Worm (Caenorhabditis elegans) whole organism, mixed stage, embryonic: ENCODE data around the gene Y52E8A.6.

ENCODE experiments used
- M03D4.4 ChIP-seq: sonication (generic microtip); optimal IDR thresholded peaks from 2 replicates; lab custom pipeline; 2017; ENCODE audit warnings: mild to moderate bottlenecking, missing genetic modification characterization, missing compliant biosample characterization
- bed-3 ChIP-seq: fragments of 200-800 bp; sonication (Bioruptor generic); optimal IDR thresholded peaks from 3 replicates; lab custom pipeline; 2018; ENCODE audit warnings: mild to moderate bottlenecking, missing genetic modification characterization, moderate library complexity, missing compliant biosample characterization
- blmp-1 ChIP-seq: fragments of 150-350 bp; optimal IDR thresholded peaks from 2 replicates; lab custom pipeline; 2014; ENCODE audit warnings: missing biosample characterization, missing genetic modification characterization
- ceh-39 ChIP-seq: fragments of 150-350 bp; optimal IDR thresholded peaks from 2 replicates; lab custom pipeline; 2014; ENCODE audit warnings: missing biosample characterization, missing genetic modification characterization
- ceh-43 ChIP-seq: fragments of 200-800 bp; sonication (Bioruptor generic); optimal IDR thresholded peaks from 2 replicates; lab custom pipeline; 2018; ENCODE audit warnings: mild to moderate bottlenecking, missing genetic modification characterization, moderate library complexity, missing compliant biosample characterization
- ceh-83 ChIP-seq: fragments of 200-800 bp; sonication (Bioruptor generic); optimal IDR thresholded peaks from 2 replicates; lab custom pipeline; 2018; ENCODE audit warnings: mild to moderate bottlenecking, missing genetic modification characterization, missing compliant biosample characterization
- ces-1 ChIP-seq: fragments of 150-350 bp; optimal IDR thresholded peaks from 2 replicates; lab custom pipeline; 2014; ENCODE audit warnings: missing biosample characterization, missing genetic modification reagents, missing genetic modification characterization
- cnd-1 ChIP-seq: fragments of 200-800 bp; sonication (Bioruptor generic); optimal IDR thresholded peaks from 2 replicates; lab custom pipeline; 2018; ENCODE audit warnings: mild to moderate bottlenecking, missing genetic modification characterization, missing compliant biosample characterization
- drap-1 ChIP-seq: fragments of 200-800 bp; sonication (Bioruptor generic); optimal IDR thresholded peaks from 3 replicates; lab custom pipeline; 2018; ENCODE audit warnings: mild to moderate bottlenecking, missing genetic modification characterization, missing compliant biosample characterization
- elt-1 ChIP-seq: sonication (generic microtip); optimal IDR thresholded peaks from 2 replicates; lab custom pipeline; 2017; ENCODE audit warnings: missing genetic modification characterization, mild to moderate bottlenecking, missing compliant biosample characterization, antibody characterized with exemption, moderate library complexity, borderline replicate concordance; ENCODE audit not compliant: insufficient read depth
- elt-3 ChIP-seq: fragments of 150-350 bp; optimal IDR thresholded peaks from 2 replicates; lab custom pipeline; 2014; ENCODE audit warnings: missing biosample characterization, missing genetic modification characterization
- flh-1 ChIP-seq: fragments of 200-800 bp; sonication (Bioruptor generic); optimal IDR thresholded peaks from 2 replicates; lab custom pipeline; 2018; ENCODE audit warnings: mild to moderate bottlenecking, missing genetic modification characterization, moderate library complexity, missing compliant biosample characterization
- ham-2 ChIP-seq: fragments of 200-800 bp; sonication (Bioruptor generic); optimal IDR thresholded peaks from 2 replicates; lab custom pipeline; 2018; ENCODE audit warnings: mild to moderate bottlenecking, missing genetic modification characterization, missing compliant biosample characterization
- hlh-1 ChIP-seq: fragments of 150-350 bp; optimal IDR thresholded peaks from 2 replicates; lab custom pipeline; 2014; ENCODE audit warnings: missing biosample characterization, missing genetic modification reagents, missing genetic modification characterization
- lin-13 ChIP-seq: fragments of 150-350 bp; optimal IDR thresholded peaks from 2 replicates; lab custom pipeline; 2014; ENCODE audit warnings: missing biosample characterization, missing genetic modification characterization
- lin-32 ChIP-seq: fragments of 200-800 bp; sonication (Bioruptor generic); optimal IDR thresholded peaks from 2 replicates; lab custom pipeline; 2018; ENCODE audit warnings: mild to moderate bottlenecking, missing genetic modification characterization, missing compliant biosample characterization
- lsy-2 ChIP-seq: fragments of 150-350 bp; optimal IDR thresholded peaks from 2 replicates; lab custom pipeline; 2014; ENCODE audit warnings: missing biosample characterization, missing genetic modification characterization
- mab-5 ChIP-seq: fragments of 150-350 bp; optimal IDR thresholded peaks from 2 replicates; lab custom pipeline; 2014; ENCODE audit warnings: missing biosample characterization, missing genetic modification characterization
- mep-1 ChIP-seq: fragments of 150-350 bp; optimal IDR thresholded peaks from 2 replicates; lab custom pipeline; 2017; ENCODE audit warnings: missing biosample characterization, missing genetic modification reagents, missing genetic modification characterization, inconsistent platforms
- mls-2 ChIP-seq: sonication (generic microtip); optimal IDR thresholded peaks from 2 replicates; lab custom pipeline; 2016; ENCODE audit warnings: mild to moderate bottlenecking, missing genetic modification characterization, moderate library complexity, missing compliant biosample characterization
- nhr-12 ChIP-seq: fragments of 150-350 bp; optimal IDR thresholded peaks from 2 replicates; lab custom pipeline; 2014; ENCODE audit warnings: missing biosample characterization, missing genetic modification characterization
- nhr-2 ChIP-seq: fragments of 150-350 bp; optimal IDR thresholded peaks from 2 replicates; lab custom pipeline; 2014; ENCODE audit warnings: missing biosample characterization, missing genetic modification characterization
- nhr-237 ChIP-seq: fragments of 150-350 bp; optimal IDR thresholded peaks from 2 replicates; lab custom pipeline; 2014; ENCODE audit warnings: missing biosample characterization, missing genetic modification characterization
- nhr-28 ChIP-seq: fragments of 150-350 bp; optimal IDR thresholded peaks from 2 replicates; lab custom pipeline; 2014; ENCODE audit warnings: missing biosample characterization, missing genetic modification characterization
- nhr-76 ChIP-seq: sonication (generic microtip); optimal IDR thresholded peaks from 2 replicates; lab custom pipeline; 2017; ENCODE audit warnings: missing biosample characterization, missing genetic modification characterization
- pha-4 ChIP-seq: fragments of 150-350 bp; optimal IDR thresholded peaks from 2 replicates; lab custom pipeline; 2018; ENCODE audit warnings: missing biosample characterization, missing genetic modification reagents, missing genetic modification characterization
- sem-2 ChIP-seq: fragments of 200-800 bp; sonication (Bioruptor generic); optimal IDR thresholded peaks from 2 replicates; lab custom pipeline; 2018; ENCODE audit warnings: mild to moderate bottlenecking, missing genetic modification characterization, missing compliant biosample characterization
- snpc-4 ChIP-seq: fragments of 150-350 bp; optimal IDR thresholded peaks from 2 replicates; lab custom pipeline; 2014; ENCODE audit warnings: missing biosample characterization, missing genetic modification characterization
- sptf-1 ChIP-seq: sonication (generic microtip); optimal IDR thresholded peaks from 2 replicates; lab custom pipeline; 2017; ENCODE audit warnings: mild to moderate bottlenecking, missing genetic modification characterization, moderate library complexity, missing compliant biosample characterization
- tbx-8 ChIP-seq: fragments of 200-800 bp; sonication (Bioruptor generic); optimal IDR thresholded peaks from 2 replicates; lab custom pipeline; 2018; ENCODE audit warnings: mild to moderate bottlenecking, missing genetic modification characterization, moderate library complexity, missing compliant biosample characterization
- unc-120 ChIP-seq: sonication (generic microtip); optimal IDR thresholded peaks from 2 replicates; lab custom pipeline; 2017; ENCODE audit warnings: missing genetic modification characterization, missing compliant biosample characterization; ENCODE audit not compliant: poor library complexity, severe bottlenecking
- unc-39 ChIP-seq: fragments of 150-350 bp; optimal IDR thresholded peaks from 2 replicates; lab custom pipeline; 2014; ENCODE audit warnings: missing biosample characterization, missing genetic modification characterization
- unc-62 ChIP-seq: fragments of 150-350 bp; optimal IDR thresholded peaks from 2 replicates; lab custom pipeline; 2014; ENCODE audit warnings: missing biosample characterization, missing genetic modification reagents, missing genetic modification characterization
- zip-8 ChIP-seq: fragments of 150-350 bp; optimal IDR thresholded peaks from 2 replicates; lab custom pipeline; 2014; ENCODE audit warnings: missing biosample characterization, missing genetic modification characterization
- ztf-11 ChIP-seq: fragments of 150-350 bp; optimal IDR thresholded peaks from 2 replicates; lab custom pipeline; 2014; ENCODE audit warnings: missing biosample characterization, missing genetic modification characterization

Y52E8A.6 gene

ce11 chrII:4306921-4307630 is 12.7 kb downstream of the Y52E8A.6 start, which contains the start of gene Y52E8A.3:
TSS of gene Y52E8A.3 (minus strand) at chrII:4306971.
- TF ChIP-seq ceh-43 (no peak), lsy-2 (no peak), nhr-12 (tag; lab: Kevin White, UChicago) (no peak), sem-2 (GFP tag; lab: Kevin White, UChicago) (no peak), unc-62 (GFP tag; lab: Kevin White, UChicago) (no peak), blmp-1 (tag; lab: Kevin White, UChicago) (no peak), ceh-83 (no peak), bed-3 (GFP tag; lab: Kevin White, UChicago) (no peak), nhr-28 (no peak), cnd-1 (tag; lab: Kevin White, UChicago) (no peak), ztf-11 (no peak), unc-39 (no peak), flh-1 (no peak), mab-5 (tag; lab: Kevin White, UChicago) (no peak)
- TF ChIP-seq, all 35 proteins: peak for 0

ce11 chrII:4301307-4301706 is 18.5 kb downstream of the Y52E8A.6 start, which contains the start of gene gtf-2F1:
TSS of gene gtf-2F1 (plus strand) at chrII:4301607.
- TF ChIP-seq ceh-43 (no peak), ham-2 (GFP tag; lab: Kevin White, UChicago) (no peak), elt-3 (tag; lab: Kevin White, UChicago) (no peak)

ce11 chrII:4299227-4299703 is 20.5 kb downstream of the Y52E8A.6 start, which contains the start of gene sco-1:
TSS of gene sco-1 (plus strand) at chrII:4299653.
- TF ChIP-seq nhr-12 (tag; lab: Kevin White, UChicago): no peak
- TF ChIP-seq zip-8 (tag; lab: Kevin White, UChicago): no peak
- TF ChIP-seq unc-120 (tag; lab: Kevin White, UChicago): peak; percentile 28
- TF ChIP-seq ztf-11: no peak
- TF ChIP-seq unc-39: no peak
- TF ChIP-seq mab-5 (tag; lab: Kevin White, UChicago): no peak
- TF ChIP-seq blmp-1 (tag; lab: Kevin White, UChicago): no peak
- peak; percentile 68 for TF ChIP-seq mls-2 (tag; lab: Kevin White, UChicago)
- no peak for TF ChIP-seq lin-32
- peak; percentile 89 for TF ChIP-seq nhr-237 (tag; lab: Kevin White, UChicago)
- TF ChIP-seq lin-13 (tag; lab: Kevin White, UChicago): peak; percentile 91
- no peak for TF ChIP-seq elt-3 (tag; lab: Kevin White, UChicago)
- no peak for TF ChIP-seq nhr-28
- TF ChIP-seq drap-1 (GFP tag; lab: Kevin White, UChicago): peak; percentile 58
- TF ChIP-seq ceh-83: no peak
- peak; percentile 86 for TF ChIP-seq mep-1 (tag; lab: Kevin White, UChicago)
- no peak for TF ChIP-seq nhr-2 (tag; lab: Kevin White, UChicago)
- no peak for TF ChIP-seq sem-2 (GFP tag; lab: Kevin White, UChicago)
- no peak for TF ChIP-seq flh-1
- no peak for TF ChIP-seq M03D4.4
- peak; percentile 52 for TF ChIP-seq unc-62 (GFP tag; lab: Kevin White, UChicago)
- TF ChIP-seq ham-2 (GFP tag; lab: Kevin White, UChicago): no peak
- TF ChIP-seq hlh-1 (tag; lab: Kevin White, UChicago): peak; percentile 66
- no peak for TF ChIP-seq bed-3 (GFP tag; lab: Kevin White, UChicago)
- TF ChIP-seq sptf-1 (tag; lab: Kevin White, UChicago): peak; percentile 71
- no peak for TF ChIP-seq cnd-1 (tag; lab: Kevin White, UChicago)
- no peak for TF ChIP-seq tbx-8
- no peak for TF ChIP-seq snpc-4
- TF ChIP-seq ceh-43: no peak
- peak; percentile 72 for TF ChIP-seq ces-1
- peak; percentile 68 for TF ChIP-seq ceh-39 (tag; lab: Kevin White, UChicago)
- TF ChIP-seq nhr-76 (tag; lab: Kevin White, UChicago): no peak
- TF ChIP-seq elt-1 (tag; lab: Kevin White, UChicago): peak; percentile 40
- peak; percentile 83 for TF ChIP-seq lsy-2
- peak; percentile 81 for TF ChIP-seq pha-4 (tag; lab: Kevin White, UChicago)
